Fruit fly (Drosophila melanogaster) whole organism, pupa: ENCODE results near the gene SIFaR.

Experiments used
- CG32121 ChIP-seq: fragments of 200-800 bp; sonication (Bioruptor generic); IDR thresholded peaks from 2 replicates; pipeline ENCODE4 v1.3.6; 2022; ENCODE audit warnings: missing biosample characterization, missing genetic modification characterization
- CG9948 ChIP-seq: fragments of 200-800 bp; sonication (Bioruptor generic); optimal IDR thresholded peaks from 2 replicates; lab custom pipeline; 2018; ENCODE audit warnings: missing biosample characterization, mild to moderate bottlenecking, missing genetic modification characterization, moderate library complexity
- Pif1A ChIP-seq: fragments of 200-800 bp; sonication (Bioruptor generic); optimal IDR thresholded peaks from 3 replicates; lab custom pipeline; 2016; ENCODE audit warnings: missing biosample characterization, missing genetic modification characterization
- gl ChIP-seq: fragments of 200-800 bp; sonication (Bioruptor generic); optimal IDR thresholded peaks from 2 replicates; lab custom pipeline; 2018; ENCODE audit warnings: missing biosample characterization, mild to moderate bottlenecking, missing genetic modification characterization

dm6 chr3R:21271208-21271607, 22.6 kb downstream of the SIFaR start:
- no peak for TF ChIP-seq CG9948 (tag; lab: Kevin White, UChicago)
- no peak for TF ChIP-seq gl
- no peak for TF ChIP-seq CG32121 (GFP tag; lab: Robert Waterston, UW)
- TF ChIP-seq Pif1A: no peak
